Worm (Caenorhabditis elegans) whole organism, L2 larva: ENCODE measurements around the gene F55G7.3.

Source experiments
- nhr-21 ChIP-seq: fragments of 150-350 bp; optimal IDR thresholded peaks from 2 replicates; lab custom pipeline; 2014; ENCODE audit warnings: missing biosample characterization, missing genetic modification characterization
- snpc-4 ChIP-seq: fragments of 150-350 bp; optimal IDR thresholded peaks from 2 replicates; lab custom pipeline; 2014; ENCODE audit warnings: missing biosample characterization, missing genetic modification characterization

ce11 chrX:11955125-11955524 lies 13.3 kb upstream of the F55G7.3 start, which contains the start of gene T08D10.3:
- no peak for TF ChIP-seq nhr-21 (tag; lab: Kevin White, UChicago)
- no peak for TF ChIP-seq snpc-4
